Worm (Caenorhabditis elegans) whole organism, L4 larva: ENCODE data around the gene mec-18.

Experiments
- F10B5.3 ChIP-seq: sonication (generic microtip); optimal IDR thresholded peaks from 2 replicates; lab custom pipeline; 2016; ENCODE audit warnings: mild to moderate bottlenecking, missing genetic modification characterization, missing compliant biosample characterization
- F26F4.8 ChIP-seq: fragments of 200-800 bp; sonication (Bioruptor generic); conservative IDR thresholded peaks from 2 replicates; pipeline ENCODE4 v1.3.6; 2022; ENCODE audit warnings: missing genetic modification characterization, missing compliant biosample characterization
- F37D6.2 ChIP-seq: sonication (generic microtip); optimal IDR thresholded peaks from 2 replicates; lab custom pipeline; 2016; ENCODE audit warnings: mild to moderate bottlenecking, missing genetic modification characterization, missing compliant biosample characterization
- Y5F2A.4 ChIP-seq: fragments of 200-800 bp; sonication (Bioruptor generic); optimal IDR thresholded peaks from 2 replicates; lab custom pipeline; 2018; ENCODE audit warnings: mild to moderate bottlenecking, missing genetic modification characterization, missing compliant biosample characterization
- ZK337.2 ChIP-seq: fragments of 200-800 bp; sonication (Bioruptor generic); IDR thresholded peaks from 2 replicates; pipeline ENCODE4 v1.3.6; 2022; ENCODE audit warnings: missing genetic modification reagents, missing genetic modification characterization, missing compliant biosample characterization
- aly-2 ChIP-seq: sonication (generic microtip); optimal IDR thresholded peaks from 2 replicates; lab custom pipeline; 2018; ENCODE audit warnings: missing biosample characterization, missing genetic modification characterization
- arid-1 ChIP-seq: fragments of 200-800 bp; sonication (Bioruptor generic); conservative IDR thresholded peaks from 2 replicates; pipeline ENCODE4 v1.3.6; 2022; ENCODE audit warnings: missing genetic modification reagents, missing genetic modification characterization, missing compliant biosample characterization
- ceh-44 ChIP-seq: fragments of 200-800 bp; sonication (Bioruptor generic); IDR thresholded peaks from 2 replicates; pipeline ENCODE4 v1.3.6; 2022; ENCODE audit warnings: missing genetic modification reagents, missing genetic modification characterization, missing compliant biosample characterization
- ceh-82 ChIP-seq: sonication (generic microtip); optimal IDR thresholded peaks from 2 replicates; lab custom pipeline; 2017; ENCODE audit warnings: missing biosample characterization, missing genetic modification characterization
- daf-16 ChIP-seq, 3 experiments: sonication (generic microtip); optimal IDR thresholded peaks; 2 replicates each; lab custom pipeline; 2016 to 2017; ENCODE audit warnings: missing genetic modification characterization in 3 of 3, missing genetic modification reagents in 3 of 3, mild to moderate bottlenecking in 2 of 3, missing compliant biosample characterization in 2 of 3, missing biosample characterization in 1 of 3, moderate library complexity in 1 of 3
- daf-8 ChIP-seq: fragments of 200-800 bp; sonication (Bioruptor generic); IDR thresholded peaks from 2 replicates; pipeline ENCODE4 v1.3.6; 2022; ENCODE audit warnings: missing genetic modification characterization, missing compliant biosample characterization
- dmd-6 ChIP-seq: fragments of 200-800 bp; sonication (Bioruptor generic); IDR thresholded peaks from 2 replicates; pipeline ENCODE4 v1.3.6; 2022; ENCODE audit warnings: missing genetic modification reagents, missing genetic modification characterization, missing compliant biosample characterization
- fkh-10 ChIP-seq: fragments of 150-350 bp; optimal IDR thresholded peaks from 2 replicates; lab custom pipeline; 2014; ENCODE audit warnings: missing biosample characterization, missing genetic modification reagents, missing genetic modification characterization
- fos-1 ChIP-seq: fragments of 150-350 bp; optimal IDR thresholded peaks from 2 replicates; lab custom pipeline; 2014; ENCODE audit warnings: missing biosample characterization, missing genetic modification characterization
- hif-1 ChIP-seq, 2 experiments: sonication (generic microtip); optimal IDR thresholded peaks; 2 replicates each; lab custom pipeline; 2016 to 2017; ENCODE audit warnings: missing compliant biosample characterization in 2 of 2, missing genetic modification characterization in 2 of 2, missing genetic modification reagents in 2 of 2, missing genotype in 2 of 2, mild to moderate bottlenecking in 1 of 2
- hlh-11 ChIP-seq: fragments of 200-800 bp; sonication (Bioruptor generic); optimal IDR thresholded peaks from 2 replicates; lab custom pipeline; 2018; ENCODE audit warnings: mild to moderate bottlenecking, missing genetic modification characterization, missing compliant biosample characterization
- hlh-30 ChIP-seq: sonication (generic microtip); optimal IDR thresholded peaks from 2 replicates; lab custom pipeline; 2017; ENCODE audit warnings: antibody characterized with exemption, mild to moderate bottlenecking, missing genetic modification characterization, missing compliant biosample characterization; ENCODE audit not compliant: insufficient read depth
- hmg-1.1 ChIP-seq: fragments of 200-800 bp; sonication (Bioruptor generic); IDR thresholded peaks from 2 replicates; pipeline ENCODE4 v1.3.6; 2022; ENCODE audit warnings: missing genetic modification reagents, missing genetic modification characterization, missing compliant biosample characterization
- jun-1 ChIP-seq: fragments of 150-350 bp; optimal IDR thresholded peaks from 2 replicates; lab custom pipeline; 2014; ENCODE audit warnings: missing biosample characterization, missing genetic modification reagents, missing genetic modification characterization
- lin-15B ChIP-seq: fragments of 150-350 bp; sonication (generic microtip); optimal IDR thresholded peaks from 3 replicates; lab custom pipeline; 2014; ENCODE audit warnings: missing biosample characterization, missing genetic modification characterization
- lin-29 ChIP-seq: fragments of 200-800 bp; sonication (Bioruptor generic); IDR thresholded peaks from 2 replicates; pipeline ENCODE4 v1.3.6; 2022; ENCODE audit warnings: missing genetic modification reagents, missing genetic modification characterization, missing compliant biosample characterization
- madf-5 ChIP-seq, 2 experiments: fragments of 200-800 bp; sonication (Bioruptor generic); IDR thresholded peaks; 2 replicates each; pipeline ENCODE4 v1.3.6; 2022; ENCODE audit warnings: missing compliant biosample characterization in 2 of 2, missing genetic modification characterization in 2 of 2
- mdl-1 ChIP-seq, 2 experiments: fragments of 150-350 bp in 1 of 2; sonication (generic microtip) in 1 of 2; optimal IDR thresholded peaks; 2 replicates each; lab custom pipeline; 2014 to 2017; ENCODE audit warnings: missing biosample characterization in 2 of 2, missing genetic modification characterization in 2 of 2
- mes-2 ChIP-seq: sonication (generic microtip); optimal IDR thresholded peaks from 2 replicates; lab custom pipeline; 2016; ENCODE audit warnings: missing genotype, mild to moderate bottlenecking, missing genetic modification characterization, missing compliant biosample characterization; ENCODE audit not compliant: poor library complexity, severe bottlenecking
- mxl-2 ChIP-seq: fragments of 200-800 bp; sonication (Bioruptor generic); conservative IDR thresholded peaks from 2 replicates; pipeline ENCODE4 v1.3.6; 2022; ENCODE audit warnings: missing genetic modification reagents, missing genetic modification characterization, missing compliant biosample characterization
- nhr-10 ChIP-seq: fragments of 150-350 bp; optimal IDR thresholded peaks from 2 replicates; lab custom pipeline; 2014; ENCODE audit warnings: missing biosample characterization, missing genetic modification characterization
- nhr-25 ChIP-seq: sonication (generic microtip); optimal IDR thresholded peaks from 2 replicates; lab custom pipeline; 2017; ENCODE audit warnings: missing genetic modification characterization, mild to moderate bottlenecking, missing compliant biosample characterization, antibody characterized with exemption, moderate library complexity, borderline replicate concordance; ENCODE audit not compliant: insufficient read depth
- nhr-28 ChIP-seq: fragments of 150-350 bp; optimal IDR thresholded peaks from 2 replicates; lab custom pipeline; 2014; ENCODE audit warnings: missing biosample characterization, missing genetic modification characterization
- pha-4 ChIP-seq, 2 experiments: fragments of 150-350 bp in 1 of 2; fragments of 200-800 bp in 1 of 2; sonication (Bioruptor generic) in 1 of 2; IDR thresholded peaks in 1 of 2; optimal IDR thresholded peaks in 1 of 2; 2 replicates each; pipeline versions ENCODE4 v1.3.6 to Lab custom; 2014 to 2022; ENCODE audit warnings: missing genetic modification characterization in 2 of 2, missing genetic modification reagents in 2 of 2, missing biosample characterization in 1 of 2, missing compliant biosample characterization in 1 of 2
- rbr-2 ChIP-seq: sonication (generic microtip); optimal IDR thresholded peaks from 2 replicates; lab custom pipeline; 2016; ENCODE audit warnings: missing genotype, missing genetic modification characterization, missing compliant biosample characterization
- saeg-2 ChIP-seq: fragments of 200-800 bp; sonication (Bioruptor generic); IDR thresholded peaks from 2 replicates; pipeline ENCODE4 v1.3.6; 2022; ENCODE audit warnings: missing genetic modification reagents, missing genetic modification characterization, missing compliant biosample characterization
- sdz-12 ChIP-seq: fragments of 200-800 bp; sonication (Bioruptor generic); optimal IDR thresholded peaks from 2 replicates; lab custom pipeline; 2018; ENCODE audit warnings: mild to moderate bottlenecking, missing genetic modification characterization, missing compliant biosample characterization
- set-16 ChIP-seq: fragments of 200-800 bp; sonication (Bioruptor generic); IDR thresholded peaks from 2 replicates; pipeline ENCODE4 v1.3.6; 2022; ENCODE audit warnings: missing genetic modification reagents, missing genetic modification characterization, missing compliant biosample characterization
- snpc-4 ChIP-seq: fragments of 150-350 bp; optimal IDR thresholded peaks from 2 replicates; lab custom pipeline; 2014; ENCODE audit warnings: missing biosample characterization, missing genetic modification characterization
- spr-1 ChIP-seq: sonication (generic microtip); optimal IDR thresholded peaks from 2 replicates; lab custom pipeline; 2016; ENCODE audit warnings: mild to moderate bottlenecking, missing genetic modification characterization, missing compliant biosample characterization
- tag-97 ChIP-seq: fragments of 200-800 bp; sonication (Bioruptor generic); IDR thresholded peaks from 2 replicates; pipeline ENCODE4 v1.3.6; 2022; ENCODE audit warnings: missing genetic modification characterization, missing compliant biosample characterization
- tra-1 ChIP-seq: fragments of 200-800 bp; sonication (Bioruptor generic); IDR thresholded peaks from 2 replicates; pipeline ENCODE4 v1.3.6; 2022; ENCODE audit warnings: missing genetic modification reagents, missing genetic modification characterization, missing compliant biosample characterization
- unc-62 ChIP-seq, 3 experiments: fragments of 150-350 bp in 1 of 3; sonication (generic microtip); optimal IDR thresholded peaks in 2 of 3; peaks in 1 of 3; 1 replicate in 1 of 3; 2 replicates in 2 of 3; lab custom pipeline; 2014 to 2017; ENCODE audit warnings: missing biosample characterization in 3 of 3, missing genetic modification characterization in 3 of 3, missing genetic modification reagents in 3 of 3, missing genotype in 1 of 3
- vab-7 ChIP-seq: fragments of 200-800 bp; sonication (Bioruptor generic); IDR thresholded peaks from 2 replicates; pipeline ENCODE4 v1.3.6; 2022; ENCODE audit warnings: missing genetic modification reagents, missing genetic modification characterization, missing compliant biosample characterization
- zfp-3 ChIP-seq: fragments of 200-800 bp; sonication (Bioruptor generic); conservative IDR thresholded peaks from 2 replicates; pipeline ENCODE4 v1.3.6; 2022; ENCODE audit warnings: missing genetic modification reagents, missing genetic modification characterization, missing compliant biosample characterization
- zip-2 ChIP-seq: fragments of 150-350 bp; optimal IDR thresholded peaks from 2 replicates; lab custom pipeline; 2014; ENCODE audit warnings: missing biosample characterization, missing genetic modification characterization

The mec-18 gene

DNA sequence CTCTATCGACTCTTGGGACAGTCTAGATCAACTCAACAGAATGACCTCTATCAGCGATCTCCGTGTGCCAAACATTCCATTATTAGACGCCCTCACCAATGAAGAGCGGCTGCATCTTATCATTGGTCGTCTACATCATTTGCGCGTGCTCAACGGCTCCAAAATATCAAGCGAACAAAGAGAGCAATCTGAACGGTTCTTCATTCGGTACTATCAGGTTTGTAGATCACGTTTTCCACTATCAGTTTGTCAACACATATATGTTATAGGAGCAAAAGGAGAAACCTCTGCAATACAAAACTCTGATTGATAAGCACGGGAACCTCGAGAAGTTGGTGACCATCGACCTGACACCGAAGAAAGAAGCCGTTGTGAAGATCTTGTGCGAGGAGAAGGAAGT is 5.6 kb downstream of the mec-18 start (continued):
- TF ChIP-seq rbr-2 (tag; lab: Kevin White, UChicago), result no peak

DNA sequence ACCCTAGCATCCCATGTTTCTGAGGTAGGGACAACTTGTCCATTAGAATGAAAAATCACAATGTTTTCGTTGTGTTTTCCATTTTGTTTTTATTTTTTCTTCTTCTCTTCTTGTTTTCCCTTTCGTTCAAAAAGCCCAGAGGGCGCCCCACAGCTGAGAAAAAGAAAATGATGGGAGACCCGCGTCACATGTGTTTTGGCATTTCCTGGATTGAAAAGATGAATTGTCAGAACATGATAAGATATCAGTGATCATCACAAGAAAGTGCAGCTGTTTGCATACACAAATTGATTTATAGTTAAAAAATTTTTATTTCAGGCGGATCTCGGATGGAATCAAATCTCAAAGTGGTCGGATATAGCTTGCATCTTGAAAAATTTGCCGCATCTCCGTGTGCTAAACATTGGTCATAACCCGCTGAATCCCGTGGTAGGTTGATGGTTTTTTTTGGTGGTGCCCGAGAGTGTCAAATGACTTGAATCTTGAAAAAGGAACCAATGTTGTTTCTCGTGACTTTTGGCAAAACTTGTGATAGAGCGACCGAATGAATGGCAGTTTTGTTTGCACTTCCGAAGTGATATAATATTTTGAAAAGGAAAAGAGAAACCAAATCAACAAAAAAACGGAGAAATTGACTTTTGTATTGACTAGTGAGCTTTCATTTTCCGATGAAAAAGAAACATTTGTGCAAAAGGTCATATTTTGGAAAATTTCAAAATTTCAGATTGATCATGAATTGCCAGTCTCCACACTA is 7.7 kb downstream of the mec-18 start:
- TF ChIP-seq zip-2 (no peak), tra-1 (GFP tag; lab: Robert Waterston, UW) (no peak), hlh-30 (tag; lab: Kevin White, UChicago) (peak; percentile 84), nhr-28 (tag; lab: Kevin White, UChicago) (peak; percentile 26), hlh-11 (tag; lab: Kevin White, UChicago) (peak; percentile 46), ZK337.2 (GFP tag; lab: Robert Waterston, UW) (no peak), daf-16 (GFP tag; optimal IDR thresholded peaks at IDR 0.05; lab: Kevin White, UChicago) (peak in 1 of 2 experiments; percentile 71), daf-16 (tag; optimal IDR thresholded peaks at IDR 0.05; lab: Kevin White, UChicago) (no peak), unc-62 (GFP tag; optimal IDR thresholded peaks at IDR 0.05 in 1 of 2; lab: Kevin White, UChicago) (peak in 1 of 2 experiments; percentile 59), unc-62 (tag; optimal IDR thresholded peaks at IDR 0.05; lab: Kevin White, UChicago) (no peak)
- TF ChIP-seq, all 104 proteins: peak for 5

DNA sequence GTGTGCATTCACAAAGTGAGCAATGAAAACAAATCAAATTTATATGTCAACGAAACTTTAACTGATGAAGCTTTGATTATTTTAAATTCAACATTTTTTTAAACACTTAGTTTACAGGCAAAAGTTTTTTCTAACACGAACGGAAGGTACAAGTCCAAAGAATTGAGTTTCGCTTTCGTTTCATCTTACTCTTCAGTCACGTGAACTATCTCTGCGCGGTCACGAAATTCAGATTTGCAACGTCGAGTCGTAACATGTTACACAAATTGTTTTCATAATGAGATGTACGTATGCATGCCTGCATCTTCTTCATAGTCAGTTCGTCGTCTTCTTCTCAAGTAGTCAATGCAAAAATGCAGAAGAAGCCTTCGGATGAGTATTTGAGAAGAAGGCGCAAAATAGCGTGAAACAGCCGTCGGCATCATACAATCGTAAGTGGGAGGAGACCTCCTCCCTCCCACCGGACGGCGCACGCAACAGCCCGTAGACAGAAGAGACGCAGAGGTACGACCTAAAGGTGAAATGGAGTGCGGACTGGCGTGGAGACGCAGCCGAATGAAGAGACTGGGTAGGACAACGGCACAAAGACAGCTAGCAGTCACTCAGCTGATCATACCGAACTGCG is 8.6 kb downstream of the mec-18 start, which contains the start of gene coel-1:
coel-1 (plus strand) TSS at position 381 of the 625 bp plus-strand sequence.
- TF ChIP-seq fkh-10 (GFP tag; lab: Kevin White, UChicago) (peak; percentile 0), mdl-1 (tag; optimal IDR thresholded peaks at IDR 0.05; lab: Kevin White, UChicago) (peak; percentile 45 to 65), lin-15B (tag; lab: Kevin White, UChicago) (no peak), unc-62 (GFP tag; optimal IDR thresholded peaks at IDR 0.05 in 1 of 2; lab: Kevin White, UChicago) (peak in 1 of 2 experiments; percentile 99), unc-62 (tag; optimal IDR thresholded peaks at IDR 0.05; lab: Kevin White, UChicago) (no peak), set-16 (GFP tag; lab: Robert Waterston, UW) (peak; percentile 78), nhr-10 (no peak), madf-5 (GFP tag; IDR thresholded peaks at IDR 0.05; lab: Robert Waterston, UW) (no peak), zfp-3 (GFP tag; lab: Robert Waterston, UW) (no peak), fos-1 (tag; lab: Kevin White, UChicago) (no peak), spr-1 (tag; lab: Kevin White, UChicago) (no peak), lin-29 (no peak), hif-1 (tag; optimal IDR thresholded peaks at IDR 0.05; lab: Kevin White, UChicago) (peak in 1 of 2 experiments; percentile 4), daf-8 (no peak), snpc-4 (no peak), hmg-1.1 (GFP tag; lab: Robert Waterston, UW) (peak; percentile 72), F26F4.8 (no peak), F37D6.2 (tag; lab: Kevin White, UChicago) (peak; percentile 5), ceh-44 (GFP tag; lab: Robert Waterston, UW) (no peak), jun-1 (no peak), ceh-82 (tag; lab: Kevin White, UChicago) (no peak), hlh-30 (tag; lab: Kevin White, UChicago) (peak; percentile 85), sdz-12 (no peak), tag-97 (no peak), mxl-2 (GFP tag; lab: Robert Waterston, UW) (no peak), arid-1 (GFP tag; lab: Robert Waterston, UW) (no peak), ZK337.2 (GFP tag; lab: Robert Waterston, UW) (no peak), aly-2 (tag; lab: Kevin White, UChicago) (no peak), Y5F2A.4 (GFP tag; lab: Kevin White, UChicago) (no peak), F10B5.3 (tag; lab: Kevin White, UChicago) (no peak), mes-2 (tag; lab: Kevin White, UChicago) (peak; percentile 53), vab-7 (GFP tag; lab: Robert Waterston, UW) (no peak), saeg-2 (GFP tag; lab: Robert Waterston, UW) (no peak), pha-4 (GFP tag; IDR thresholded peaks at IDR 0.05; lab: Robert Waterston, UW) (peak; percentile 32; the same call in 1 of the 2 replicates), pha-4 (tag; optimal IDR thresholded peaks at IDR 0.05; lab: Kevin White, UChicago) (no peak), nhr-28 (tag; lab: Kevin White, UChicago) (peak; percentile 14), dmd-6 (0 out of 2 replicates have a peak, but pooled peaks have one; percentile 17), nhr-25 (no peak)
